Worm (Caenorhabditis elegans) whole organism, L2 larva: ENCODE measurements around the gene T23E7.2.

Experiments
- blmp-1 ChIP-seq: sonication (generic microtip); optimal IDR thresholded peaks from 2 replicates; lab custom pipeline; 2017; ENCODE audit warnings: missing genetic modification characterization, mild to moderate bottlenecking, missing compliant biosample characterization, antibody characterized with exemption, moderate library complexity; ENCODE audit not compliant: insufficient read depth
- ceh-16 ChIP-seq: fragments of 150-350 bp; optimal IDR thresholded peaks from 2 replicates; lab custom pipeline; 2014; ENCODE audit warnings: missing biosample characterization, missing genetic modification characterization
- ceh-82 ChIP-seq: fragments of 150-350 bp; optimal IDR thresholded peaks from 2 replicates; lab custom pipeline; 2014; ENCODE audit warnings: missing biosample characterization, missing genetic modification characterization
- elt-1 ChIP-seq: fragments of 150-350 bp; optimal IDR thresholded peaks from 2 replicates; lab custom pipeline; 2014; ENCODE audit warnings: missing biosample characterization, missing genetic modification characterization
- fos-1 ChIP-seq: fragments of 150-350 bp; optimal IDR thresholded peaks from 2 replicates; lab custom pipeline; 2014; ENCODE audit warnings: missing biosample characterization, missing genetic modification characterization
- nhr-10 ChIP-seq: sonication (generic microtip); optimal IDR thresholded peaks from 2 replicates; lab custom pipeline; 2017; ENCODE audit warnings: missing biosample characterization, missing genetic modification characterization
- nhr-11 ChIP-seq: fragments of 150-350 bp; optimal IDR thresholded peaks from 2 replicates; lab custom pipeline; 2014; ENCODE audit warnings: missing biosample characterization, missing genetic modification characterization
- nhr-237 ChIP-seq: fragments of 150-350 bp; optimal IDR thresholded peaks from 2 replicates; lab custom pipeline; 2014; ENCODE audit warnings: missing biosample characterization, missing genetic modification characterization
- nhr-6 ChIP-seq: fragments of 150-350 bp; optimal IDR thresholded peaks from 2 replicates; lab custom pipeline; 2014; ENCODE audit warnings: missing biosample characterization, missing genetic modification characterization
- snpc-4 ChIP-seq: fragments of 150-350 bp; optimal IDR thresholded peaks from 2 replicates; lab custom pipeline; 2014; ENCODE audit warnings: missing biosample characterization, missing genetic modification characterization
- unc-62 ChIP-seq: fragments of 150-350 bp; optimal IDR thresholded peaks from 2 replicates; lab custom pipeline; 2014; ENCODE audit warnings: missing biosample characterization, missing genetic modification reagents, missing genetic modification characterization
- zag-1 ChIP-seq: fragments of 150-350 bp; optimal IDR thresholded peaks from 2 replicates; lab custom pipeline; 2014; ENCODE audit warnings: missing biosample characterization, missing genetic modification characterization

ce11 chrX:17643812-17644211 lies 27.0 kb upstream of the T23E7.2 start:
- TF ChIP-seq blmp-1 (tag; lab: Kevin White, UChicago) (no peak), unc-62 (GFP tag; lab: Kevin White, UChicago) (no peak), nhr-6 (tag; lab: Kevin White, UChicago) (no peak), ceh-82 (tag; lab: Kevin White, UChicago) (no peak), ceh-16 (tag; lab: Kevin White, UChicago) (no peak), zag-1 (tag; lab: Kevin White, UChicago) (no peak), nhr-237 (tag; lab: Kevin White, UChicago) (no peak), elt-1 (tag; lab: Kevin White, UChicago) (no peak), fos-1 (tag; lab: Kevin White, UChicago) (no peak), nhr-10 (tag; lab: Kevin White, UChicago) (no peak), nhr-11 (tag; lab: Kevin White, UChicago) (no peak), snpc-4 (tag; lab: Kevin White, UChicago) (no peak)
